Fruit fly (Drosophila melanogaster): ENCODE results near the gene Lmx1a.

- TF ChIP-seq CG10348 (GFP tag; IDR thresholded peaks at IDR 0.05) (no peak), CG9948 (tag; optimal IDR thresholded peaks at IDR 0.05) (no peak), Pif1A (GFP tag; optimal IDR thresholded peaks at IDR 0.05) (no peak), rn (GFP tag; IDR thresholded peaks at IDR 0.05) (no peak), Pif1B (GFP tag; optimal IDR thresholded peaks at IDR 0.05) (no peak), CG14655 (GFP tag; optimal IDR thresholded peaks at IDR 0.05) (no peak), D1 (tag; optimal IDR thresholded peaks at IDR 0.05) (no peak), CG34367 (tag; optimal IDR thresholded peaks at IDR 0.05) (no peak), CG8159 (tag; optimal IDR thresholded peaks at IDR 0.05) (no peak), CG32121 (GFP tag; IDR thresholded peaks at IDR 0.05) (no peak), CG15710 (tag; optimal IDR thresholded peaks at IDR 0.05) (no peak)
These were observed 32.9 kb upstream of the Lmx1a start, which contains the start of gene CG4328 for dm6 chr3L:12296073-12296527.

Measured in whole organism, pupa.